Worm (Caenorhabditis elegans): ENCODE results near the gene K03B8.8.

ce11 chrV:11410902-11411561, at the start of gene K03B8.8, which contains the start of gene grl-3:
- TF ChIP-seq ztf-29 (GFP tag; IDR thresholded peaks at IDR 0.05) (no peak), tab-1 (GFP tag; IDR thresholded peaks at IDR 0.05) (no peak), klf-2 (GFP tag; conservative IDR thresholded peaks at IDR 0.05) (no peak), T22C8.4 (GFP tag; IDR thresholded peaks at IDR 0.05) (no peak), ref-1 (GFP tag; conservative IDR thresholded peaks at IDR 0.05) (no peak)
